Worm (Caenorhabditis elegans) whole organism, early embryonic: Measurements from ENCODE around the gene F54F7.8.

Source experiments
- F13C5.2 ChIP-seq: sonication (generic microtip); optimal IDR thresholded peaks from 2 replicates; lab custom pipeline; 2017; ENCODE audit warnings: mild to moderate bottlenecking, missing genetic modification characterization, inconsistent platforms, missing compliant biosample characterization
- aly-1 ChIP-seq: sonication (generic microtip); optimal IDR thresholded peaks from 2 replicates; lab custom pipeline; 2016; ENCODE audit warnings: missing genetic modification characterization, missing compliant biosample characterization
- ama-1 ChIP-seq: fragments of 150-350 bp; optimal IDR thresholded peaks from 2 replicates; lab custom pipeline; 2014
- ceh-13 ChIP-seq: fragments of 200-800 bp; sonication (Bioruptor generic); optimal IDR thresholded peaks from 2 replicates; lab custom pipeline; 2018; ENCODE audit warnings: mild to moderate bottlenecking, missing genetic modification characterization, missing compliant biosample characterization
- ets-7 ChIP-seq: sonication (generic microtip); optimal IDR thresholded peaks from 2 replicates; lab custom pipeline; 2016; ENCODE audit warnings: missing genotype, missing genetic modification characterization, missing compliant biosample characterization
- flt-1 ChIP-seq: fragments of 200-800 bp; sonication (Bioruptor generic); IDR thresholded peaks from 2 replicates; pipeline ENCODE4 v1.3.6; 2022; ENCODE audit warnings: missing genetic modification characterization, missing compliant biosample characterization
- hmg-4 ChIP-seq: fragments of 200-800 bp; sonication (Bioruptor generic); optimal IDR thresholded peaks from 2 replicates; lab custom pipeline; 2018; ENCODE audit warnings: mild to moderate bottlenecking, missing genetic modification characterization, missing compliant biosample characterization
- tra-4 ChIP-seq: sonication (generic microtip); optimal IDR thresholded peaks from 2 replicates; lab custom pipeline; 2017; ENCODE audit warnings: missing genetic modification characterization, missing compliant biosample characterization

ce11 chrX:11902661-11903060, 47.9 kb upstream of the F54F7.8 start, which contains the start of gene Y62H9A.10:
- no peak for TF ChIP-seq tra-4 (tag; lab: Kevin White, UChicago)
- no peak for TF ChIP-seq ama-1 (lab: Kevin White, UChicago)
- TF ChIP-seq ceh-13: no peak
- no peak for TF ChIP-seq flt-1 (GFP tag; lab: Robert Waterston, UW)
- TF ChIP-seq ets-7 (tag; lab: Kevin White, UChicago): no peak
- no peak for TF ChIP-seq aly-1
- no peak for TF ChIP-seq F13C5.2 (tag; lab: Kevin White, UChicago)
- TF ChIP-seq hmg-4: no peak
